Fruit fly (Drosophila melanogaster) whole organism: Measurements from ENCODE around the gene CG14435.

Source experiments
- CG8478 ChIP-seq: fragments of >200 bp; optimal IDR thresholded peaks from 2 replicates; lab custom pipeline; 2018; ENCODE audit warnings: inconsistent platforms
- Dll ChIP-seq: fragments of >200 bp; optimal IDR thresholded peaks from 2 replicates; lab custom pipeline; 2017
- psq ChIP-seq: fragments of >200 bp; optimal IDR thresholded peaks from 2 replicates; lab custom pipeline; 2017
- usp ChIP-seq: fragments of >200 bp; optimal IDR thresholded peaks from 2 replicates; lab custom pipeline; 2017; ENCODE audit warnings: missing biosample characterization, missing genetic modification characterization, mixed read lengths

DNA sequence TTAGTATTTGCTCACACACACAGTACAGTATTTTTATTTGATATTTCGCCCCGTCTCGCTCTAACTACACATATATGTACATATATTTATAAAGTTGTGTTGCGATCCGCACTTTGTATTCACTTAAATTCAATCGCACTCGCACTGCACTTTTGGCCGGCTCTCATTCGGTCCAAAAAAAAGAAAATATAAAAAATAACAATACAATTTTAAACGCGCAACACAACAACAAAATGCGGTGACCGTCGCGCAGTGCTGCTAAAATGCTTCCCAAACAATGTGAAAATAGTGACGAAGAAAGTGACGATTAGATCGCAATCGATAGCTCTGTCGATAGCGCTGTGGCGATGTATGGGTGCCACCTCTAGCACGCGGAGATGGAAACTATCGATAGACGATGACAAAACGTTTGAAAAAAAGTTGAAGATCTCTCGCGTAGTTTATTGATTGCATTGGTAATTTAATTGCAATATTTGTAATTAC lies 40.4 kb downstream of the CG14435 start, which contains the start of the genes C3G and pod1:
- TF ChIP-seq usp = no peak
- TF ChIP-seq Dll (lab: Kevin White, UChicago) = no peak
- TF ChIP-seq psq (lab: Kevin White, UChicago) = no peak
- no peak for TF ChIP-seq CG8478 (lab: Kevin White, UChicago)
